Worm (Caenorhabditis elegans) whole organism, early embryonic: ENCODE measurements around the gene tag-293.

ENCODE experiments used
- B0310.2 ChIP-seq: sonication (generic microtip); optimal IDR thresholded peaks from 2 replicates; lab custom pipeline; 2016; ENCODE audit warnings: mild to moderate bottlenecking, missing genetic modification characterization, missing compliant biosample characterization
- F13C5.2 ChIP-seq: sonication (generic microtip); optimal IDR thresholded peaks from 2 replicates; lab custom pipeline; 2017; ENCODE audit warnings: mild to moderate bottlenecking, missing genetic modification characterization, inconsistent platforms, missing compliant biosample characterization
- aly-1 ChIP-seq: sonication (generic microtip); optimal IDR thresholded peaks from 2 replicates; lab custom pipeline; 2016; ENCODE audit warnings: missing genetic modification characterization, missing compliant biosample characterization
- ama-1 ChIP-seq: fragments of 150-350 bp; optimal IDR thresholded peaks from 2 replicates; lab custom pipeline; 2014
- ceh-13 ChIP-seq: fragments of 200-800 bp; sonication (Bioruptor generic); optimal IDR thresholded peaks from 2 replicates; lab custom pipeline; 2018; ENCODE audit warnings: mild to moderate bottlenecking, missing genetic modification characterization, missing compliant biosample characterization
- ceh-36 ChIP-seq: sonication (generic microtip); optimal IDR thresholded peaks from 2 replicates; lab custom pipeline; 2016; ENCODE audit warnings: missing genetic modification characterization, inconsistent platforms, missing compliant biosample characterization
- ets-7 ChIP-seq: sonication (generic microtip); optimal IDR thresholded peaks from 2 replicates; lab custom pipeline; 2016; ENCODE audit warnings: missing genotype, missing genetic modification characterization, missing compliant biosample characterization
- flt-1 ChIP-seq: fragments of 200-800 bp; sonication (Bioruptor generic); IDR thresholded peaks from 2 replicates; pipeline ENCODE4 v1.3.6; 2022; ENCODE audit warnings: missing genetic modification characterization, missing compliant biosample characterization
- hmbx-1 ChIP-seq: sonication (generic microtip); optimal IDR thresholded peaks from 2 replicates; lab custom pipeline; 2016; ENCODE audit warnings: mild to moderate bottlenecking, missing genetic modification characterization, missing compliant biosample characterization
- hmg-4 ChIP-seq: fragments of 200-800 bp; sonication (Bioruptor generic); optimal IDR thresholded peaks from 2 replicates; lab custom pipeline; 2018; ENCODE audit warnings: mild to moderate bottlenecking, missing genetic modification characterization, missing compliant biosample characterization
- hnd-1 ChIP-seq: sonication (generic microtip); optimal IDR thresholded peaks from 2 replicates; lab custom pipeline; 2016; ENCODE audit warnings: missing genetic modification characterization, missing compliant biosample characterization
- pes-1 ChIP-seq: fragments of 200-800 bp; sonication (Bioruptor generic); IDR thresholded peaks from 2 replicates; pipeline ENCODE4 v1.3.6; 2022; ENCODE audit warnings: missing genetic modification reagents, missing genetic modification characterization, missing compliant biosample characterization
- scrt-1 ChIP-seq: fragments of 200-800 bp; sonication (Bioruptor generic); IDR thresholded peaks from 2 replicates; pipeline ENCODE4 v1.3.6; 2022; ENCODE audit warnings: missing genetic modification characterization, missing compliant biosample characterization
- sea-1 ChIP-seq: fragments of 200-800 bp; sonication (Bioruptor generic); conservative IDR thresholded peaks from 2 replicates; pipeline ENCODE4 v1.3.6; 2022; ENCODE audit warnings: missing genetic modification characterization, missing compliant biosample characterization
- tbx-11 ChIP-seq: fragments of 200-800 bp; sonication (Bioruptor generic); IDR thresholded peaks from 2 replicates; pipeline ENCODE4 v1.3.6; 2022; ENCODE audit warnings: missing genetic modification characterization, missing compliant biosample characterization
- tbx-37 ChIP-seq: fragments of 200-800 bp; sonication (Bioruptor generic); conservative IDR thresholded peaks from 2 replicates; pipeline ENCODE4 v1.3.6; 2022; ENCODE audit warnings: missing genetic modification reagents, missing genetic modification characterization, missing compliant biosample characterization
- tra-4 ChIP-seq: sonication (generic microtip); optimal IDR thresholded peaks from 2 replicates; lab custom pipeline; 2017; ENCODE audit warnings: missing genetic modification characterization, missing compliant biosample characterization

Gene tag-293

DNA sequence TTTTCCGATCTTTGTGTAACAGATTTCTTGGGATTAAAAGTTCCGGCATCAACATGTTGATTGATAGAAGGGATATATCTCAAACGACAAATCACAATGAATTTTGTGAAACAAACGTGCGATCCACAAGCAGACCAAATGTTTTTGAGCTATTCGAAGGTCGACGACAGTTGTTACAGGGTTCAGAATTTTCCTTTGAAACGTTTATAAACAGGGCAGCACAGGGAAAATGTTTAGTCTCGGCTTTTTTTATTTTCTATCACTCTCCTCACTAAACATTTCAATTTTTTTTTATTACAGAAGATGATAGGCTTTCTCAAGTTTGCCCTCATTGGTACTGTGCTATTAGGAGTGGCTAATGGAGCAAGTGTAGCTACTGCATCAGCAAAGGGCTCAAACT lies 9.6 kb upstream of the tag-293 start, which contains the start of gene exc-13:
exc-13 (plus strand) TSS at position 301 of the 400 bp plus-strand sequence.
- TF ChIP-seq ama-1 (lab: Kevin White, UChicago), result no peak
- TF ChIP-seq ceh-36, result no peak
- no peak for TF ChIP-seq ets-7 (tag; lab: Kevin White, UChicago)

DNA sequence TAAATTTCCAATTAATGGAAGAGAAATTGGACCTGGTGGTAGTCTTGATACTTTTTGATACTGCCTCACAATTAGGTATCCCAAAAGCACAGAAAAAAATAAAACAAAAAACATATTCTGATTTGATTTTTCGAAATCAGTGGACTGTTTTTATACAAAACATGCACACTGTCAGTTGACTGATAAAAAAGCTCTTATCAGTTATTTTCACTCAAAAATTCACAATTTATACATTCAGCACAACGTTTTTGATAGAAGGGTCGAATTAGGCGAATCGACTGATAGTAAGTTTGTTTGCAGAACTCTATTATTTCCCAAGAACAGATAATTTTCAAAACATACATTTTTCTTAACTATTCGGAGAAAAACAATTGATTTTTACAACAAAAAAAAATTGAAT lies 8.7 kb upstream of the tag-293 start, which contains the start of gene cyp-35A2:
cyp-35A2 (minus strand) TSS at position 124 of the 400 bp plus-strand sequence.
- TF ChIP-seq tra-4 (tag; lab: Kevin White, UChicago) (no peak), tbx-11 (GFP tag; lab: Robert Waterston, UW) (no peak), ets-7 (tag; lab: Kevin White, UChicago) (no peak)

DNA sequence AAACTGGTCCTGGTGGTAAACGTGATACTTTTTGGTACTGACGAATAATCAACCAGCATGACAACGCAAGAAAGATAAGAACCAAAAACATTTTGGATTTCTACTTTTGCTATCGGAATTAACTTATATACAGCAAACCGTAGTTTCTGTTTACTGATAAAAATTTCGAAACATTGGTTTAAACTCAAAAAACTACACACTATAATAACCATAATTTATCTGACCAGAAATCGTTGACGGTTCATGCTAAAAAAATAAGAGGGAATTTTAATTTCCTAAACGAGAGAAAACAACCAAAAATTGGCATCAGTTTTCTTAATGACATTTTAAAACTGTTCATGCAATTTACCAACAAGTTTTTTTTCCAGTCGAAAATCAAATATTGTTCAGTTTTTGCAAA lies 6.3 kb upstream of the tag-293 start, which contains the start of gene cyp-35A1:
cyp-35A1 (minus strand) TSS at position 101 of the 400 bp plus-strand sequence.
- TF ChIP-seq F13C5.2 (tag; lab: Kevin White, UChicago) (no peak), tbx-11 (GFP tag; lab: Robert Waterston, UW) (no peak), sea-1 (GFP tag; lab: Robert Waterston, UW) (no peak), pes-1 (GFP tag; lab: Robert Waterston, UW) (no peak), ceh-13 (GFP tag; lab: Kevin White, UChicago) (no peak), ets-7 (tag; lab: Kevin White, UChicago) (no peak), hmbx-1 (tag; lab: Kevin White, UChicago) (no peak), B0310.2 (tag; lab: Kevin White, UChicago) (no peak), flt-1 (GFP tag; lab: Robert Waterston, UW) (no peak), scrt-1 (GFP tag; lab: Robert Waterston, UW) (no peak), aly-1 (tag; lab: Kevin White, UChicago) (no peak), hnd-1 (tag; lab: Kevin White, UChicago) (no peak), ceh-36 (no peak), tra-4 (tag; lab: Kevin White, UChicago) (no peak), tbx-37 (GFP tag; lab: Robert Waterston, UW) (no peak), ama-1 (lab: Kevin White, UChicago) (no peak), hmg-4 (GFP tag; lab: Kevin White, UChicago) (no peak)

DNA sequence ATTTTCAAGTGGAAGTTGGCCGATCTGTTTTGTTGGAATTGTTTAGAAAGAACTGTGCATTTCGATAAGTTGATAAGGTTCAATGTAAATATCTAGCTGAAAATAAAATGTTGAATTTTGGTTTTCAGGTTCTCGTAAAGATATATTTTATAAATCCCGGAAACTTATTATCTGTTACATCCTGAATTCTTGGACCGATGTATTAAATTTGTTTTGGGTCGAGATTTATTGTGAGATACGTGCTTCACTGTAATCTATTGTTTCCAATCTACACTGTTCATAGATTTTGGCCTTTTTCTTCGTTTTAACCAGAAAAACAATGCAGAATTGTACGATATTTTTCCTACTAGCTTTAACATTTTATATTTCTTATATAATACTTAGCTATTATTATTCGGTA lies 1.8 kb upstream of the tag-293 start, which contains the start of gene C03G6.6:
C03G6.6 (plus strand) TSS at position 301 of the 400 bp plus-strand sequence.
- TF ChIP-seq F13C5.2 (tag; lab: Kevin White, UChicago) (no peak), flt-1 (GFP tag; lab: Robert Waterston, UW) (no peak), ceh-36 (no peak), scrt-1 (GFP tag; lab: Robert Waterston, UW) (no peak), tbx-11 (GFP tag; lab: Robert Waterston, UW) (no peak), tra-4 (tag; lab: Kevin White, UChicago) (no peak), ama-1 (lab: Kevin White, UChicago) (no peak), ceh-13 (GFP tag; lab: Kevin White, UChicago) (no peak), hmg-4 (GFP tag; lab: Kevin White, UChicago) (no peak), aly-1 (tag; lab: Kevin White, UChicago) (no peak), pes-1 (GFP tag; lab: Robert Waterston, UW) (no peak), tbx-37 (GFP tag; lab: Robert Waterston, UW) (no peak), B0310.2 (tag; lab: Kevin White, UChicago) (no peak), hnd-1 (tag; lab: Kevin White, UChicago) (no peak), sea-1 (GFP tag; lab: Robert Waterston, UW) (no peak), hmbx-1 (tag; lab: Kevin White, UChicago) (no peak), ets-7 (tag; lab: Kevin White, UChicago) (no peak)

DNA sequence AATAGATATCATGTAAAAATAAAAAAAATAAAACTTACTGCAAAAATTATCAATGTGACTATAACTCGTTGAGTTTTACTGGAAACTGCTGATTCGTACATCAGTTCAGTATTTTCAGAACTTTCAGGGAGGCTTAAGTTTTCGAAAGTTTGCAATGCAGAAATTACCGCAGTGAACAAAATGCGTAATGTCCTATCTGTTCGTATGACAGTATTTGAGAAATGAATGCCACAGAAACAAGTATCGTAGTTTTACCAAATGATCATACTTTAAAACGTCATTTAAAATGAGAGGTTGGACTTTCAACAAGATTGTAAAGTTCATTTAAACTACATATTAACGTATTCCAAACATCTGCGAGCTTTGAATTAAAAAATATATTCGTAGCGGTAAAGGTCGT lies 1.3 kb upstream of the tag-293 start, which contains the start of gene C03G6.21:
C03G6.21 (minus strand) TSS at position 101 of the 400 bp plus-strand sequence.
- TF ChIP-seq flt-1 (GFP tag; lab: Robert Waterston, UW) (no peak), tbx-37 (GFP tag; lab: Robert Waterston, UW) (no peak), sea-1 (GFP tag; lab: Robert Waterston, UW) (no peak), scrt-1 (GFP tag; lab: Robert Waterston, UW) (no peak), tbx-11 (GFP tag; lab: Robert Waterston, UW) (no peak), hmbx-1 (tag; lab: Kevin White, UChicago) (no peak), aly-1 (tag; lab: Kevin White, UChicago) (no peak), tra-4 (tag; lab: Kevin White, UChicago) (no peak), F13C5.2 (tag; lab: Kevin White, UChicago) (no peak), B0310.2 (tag; lab: Kevin White, UChicago) (no peak), ceh-36 (no peak), ets-7 (tag; lab: Kevin White, UChicago) (no peak), hnd-1 (tag; lab: Kevin White, UChicago) (no peak), pes-1 (GFP tag; lab: Robert Waterston, UW) (no peak), ama-1 (lab: Kevin White, UChicago) (no peak), hmg-4 (GFP tag; lab: Kevin White, UChicago) (no peak), ceh-13 (GFP tag; lab: Kevin White, UChicago) (no peak)

DNA sequence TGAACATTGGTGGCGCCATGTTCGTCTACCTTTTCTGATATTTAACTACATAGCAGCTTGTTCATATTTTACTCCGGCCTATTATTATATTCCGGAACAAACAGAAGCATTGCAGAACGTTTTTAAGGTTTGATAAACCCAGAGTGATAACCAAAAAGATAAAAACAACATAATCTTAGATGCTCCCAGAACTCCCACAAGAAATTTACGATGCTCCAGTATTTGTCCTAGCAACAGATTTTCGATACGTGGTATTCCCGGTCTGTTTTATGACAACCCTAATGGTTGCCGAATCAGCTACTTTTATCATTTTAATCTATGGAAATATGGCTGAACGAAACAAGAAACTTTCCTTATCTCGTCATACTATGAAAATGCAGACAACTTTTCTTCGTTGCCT lies 1.8 kb downstream of the tag-293 start:
- TF ChIP-seq hnd-1 (tag; lab: Kevin White, UChicago) (no peak), ceh-13 (GFP tag; lab: Kevin White, UChicago) (no peak), ets-7 (tag; lab: Kevin White, UChicago) (no peak), scrt-1 (GFP tag; lab: Robert Waterston, UW) (no peak), tra-4 (tag; lab: Kevin White, UChicago) (no peak), flt-1 (GFP tag; lab: Robert Waterston, UW) (no peak), hmbx-1 (tag; lab: Kevin White, UChicago) (no peak), pes-1 (GFP tag; lab: Robert Waterston, UW) (no peak), tbx-11 (GFP tag; lab: Robert Waterston, UW) (no peak), sea-1 (GFP tag; lab: Robert Waterston, UW) (no peak), B0310.2 (tag; lab: Kevin White, UChicago) (no peak), F13C5.2 (tag; lab: Kevin White, UChicago) (no peak), ceh-36 (no peak), hmg-4 (GFP tag; lab: Kevin White, UChicago) (no peak), tbx-37 (GFP tag; lab: Robert Waterston, UW) (no peak)
